Worm (Caenorhabditis elegans) whole organism, young adult: ENCODE measurements around the gene vab-7.

Source experiments
- B0019.2 ChIP-seq: fragments of 200-800 bp; sonication (Bioruptor generic); conservative IDR thresholded peaks from 2 replicates; pipeline ENCODE4 v1.3.6; 2022; ENCODE audit warnings: missing genetic modification reagents, missing genetic modification characterization, missing compliant biosample characterization
- B0035.1 ChIP-seq: sonication (generic microtip); optimal IDR thresholded peaks from 2 replicates; lab custom pipeline; 2016; ENCODE audit warnings: missing genetic modification characterization, mild to moderate bottlenecking, missing compliant biosample characterization, missing genotype, missing genetic modification reagents
- B0261.1 ChIP-seq: sonication (generic microtip); optimal IDR thresholded peaks from 2 replicates; lab custom pipeline; 2016; ENCODE audit warnings: mild to moderate bottlenecking, missing genetic modification characterization, moderate library complexity, missing compliant biosample characterization
- B0336.3 ChIP-seq: fragments of 200-800 bp; sonication (Bioruptor generic); IDR thresholded peaks from 2 replicates; pipeline ENCODE4 v1.3.6; 2022; ENCODE audit warnings: missing genetic modification characterization, missing compliant biosample characterization
- F23B12.7 ChIP-seq: sonication (generic microtip); optimal IDR thresholded peaks from 2 replicates; lab custom pipeline; 2017; ENCODE audit warnings: missing genetic modification characterization, mild to moderate bottlenecking, missing compliant biosample characterization, antibody characterized with exemption, moderate library complexity; ENCODE audit not compliant: insufficient read depth
- T26A5.8 ChIP-seq: sonication (generic microtip); optimal IDR thresholded peaks from 2 replicates; lab custom pipeline; 2016; ENCODE audit warnings: missing genetic modification characterization, missing compliant biosample characterization
- Y53G8AR.9 ChIP-seq: fragments of 200-800 bp; sonication (Bioruptor generic); conservative IDR thresholded peaks from 2 replicates; pipeline ENCODE4 v1.3.6; 2022; ENCODE audit warnings: missing genetic modification reagents, missing genetic modification characterization, missing compliant biosample characterization
- Y79H2A.3 ChIP-seq: fragments of 200-800 bp; sonication (Bioruptor generic); conservative IDR thresholded peaks from 2 replicates; pipeline ENCODE4 v1.3.6; 2022; ENCODE audit warnings: missing genetic modification reagents, missing genetic modification characterization, missing compliant biosample characterization
- ama-1 ChIP-seq, 3 experiments: fragments of 150-350 bp in 1 of 3; sonication (generic microtip) in 2 of 3; optimal IDR thresholded peaks; 2 replicates each; lab custom pipeline; 2014 to 2018; ENCODE audit warnings: missing biosample characterization in 2 of 3, missing genetic modification characterization in 2 of 3, missing genetic modification reagents in 2 of 3
- aptf-3 ChIP-seq: fragments of 200-800 bp; sonication (Bioruptor generic); IDR thresholded peaks from 2 replicates; pipeline ENCODE4 v1.3.6; 2022; ENCODE audit warnings: missing genetic modification characterization, missing compliant biosample characterization
- attf-3 ChIP-seq: fragments of 200-800 bp; sonication (Bioruptor generic); conservative IDR thresholded peaks from 2 replicates; pipeline ENCODE4 v1.3.6; 2022; ENCODE audit warnings: missing genetic modification reagents, missing genetic modification characterization, missing compliant biosample characterization
- bed-2 ChIP-seq: fragments of 200-800 bp; sonication (Bioruptor generic); IDR thresholded peaks from 2 replicates; pipeline ENCODE4 v1.3.6; 2022; ENCODE audit warnings: missing genetic modification reagents, missing genetic modification characterization, missing compliant biosample characterization
- cebp-2 ChIP-seq: fragments of 200-800 bp; sonication (Bioruptor generic); IDR thresholded peaks from 2 replicates; pipeline ENCODE4 v1.3.6; 2022; ENCODE audit warnings: missing genetic modification characterization, missing compliant biosample characterization
- ceh-100 ChIP-seq: fragments of 200-800 bp; sonication (Bioruptor generic); IDR thresholded peaks from 2 replicates; pipeline ENCODE4 v1.3.6; 2022; ENCODE audit warnings: missing genetic modification reagents, missing genetic modification characterization, missing compliant biosample characterization
- ceh-27 ChIP-seq: fragments of 200-800 bp; sonication (Bioruptor generic); optimal IDR thresholded peaks from 2 replicates; lab custom pipeline; 2018; ENCODE audit warnings: mild to moderate bottlenecking, missing genetic modification characterization, moderate library complexity, missing compliant biosample characterization
- ceh-58 ChIP-seq: fragments of 200-800 bp; sonication (Bioruptor generic); IDR thresholded peaks from 2 replicates; pipeline ENCODE4 v1.3.6; 2022; ENCODE audit warnings: missing genetic modification characterization, missing compliant biosample characterization
- die-1 ChIP-seq: sonication (generic microtip); optimal IDR thresholded peaks from 2 replicates; lab custom pipeline; 2016; ENCODE audit warnings: missing genotype, mild to moderate bottlenecking, missing genetic modification characterization, missing compliant biosample characterization
- efl-1 ChIP-seq: fragments of 150-350 bp; optimal IDR thresholded peaks from 2 replicates; lab custom pipeline; 2014; ENCODE audit warnings: missing biosample characterization, missing genetic modification reagents, missing genetic modification characterization
- ekl-4 ChIP-seq: fragments of 200-800 bp; sonication (Bioruptor generic); IDR thresholded peaks from 2 replicates; pipeline ENCODE4 v1.3.6; 2022; ENCODE audit warnings: missing genetic modification reagents, missing genetic modification characterization, missing compliant biosample characterization
- hlh-12 ChIP-seq: sonication (generic microtip); optimal IDR thresholded peaks from 2 replicates; lab custom pipeline; 2016; ENCODE audit warnings: missing genetic modification characterization, missing compliant biosample characterization
- hmg-1.2 ChIP-seq: fragments of 200-800 bp; sonication (Bioruptor generic); IDR thresholded peaks from 2 replicates; pipeline ENCODE4 v1.3.6; 2022; ENCODE audit warnings: missing genetic modification reagents, missing genetic modification characterization, missing compliant biosample characterization
- hmg-20 ChIP-seq: fragments of 200-800 bp; sonication (Bioruptor generic); IDR thresholded peaks from 2 replicates; pipeline ENCODE4 v1.3.6; 2022; ENCODE audit warnings: missing genetic modification reagents, missing genetic modification characterization, missing compliant biosample characterization
- hrde-1 ChIP-seq: sonication (generic microtip); optimal IDR thresholded peaks from 2 replicates; lab custom pipeline; 2016; ENCODE audit warnings: missing genetic modification characterization, mild to moderate bottlenecking, missing compliant biosample characterization, moderate library complexity, missing genotype, missing genetic modification reagents, borderline replicate concordance
- let-607 ChIP-seq, 2 experiments: fragments of 200-800 bp in 1 of 2; sonication (Bioruptor generic) in 1 of 2; sonication (generic microtip) in 1 of 2; optimal IDR thresholded peaks; 2 replicates each; lab custom pipeline; 2016 to 2018; ENCODE audit warnings: mild to moderate bottlenecking in 2 of 2, missing compliant biosample characterization in 2 of 2, missing genetic modification characterization in 2 of 2, moderate library complexity in 2 of 2, missing genotype in 1 of 2
- lin-54 ChIP-seq: fragments of 200-800 bp; sonication (Bioruptor generic); optimal IDR thresholded peaks from 2 replicates; lab custom pipeline; 2018; ENCODE audit warnings: mild to moderate bottlenecking, missing genetic modification characterization, missing compliant biosample characterization
- lir-1 ChIP-seq: fragments of 200-800 bp; sonication (Bioruptor generic); conservative IDR thresholded peaks from 2 replicates; pipeline ENCODE4 v1.3.6; 2022; ENCODE audit warnings: missing genetic modification reagents, missing genetic modification characterization, missing compliant biosample characterization
- lsl-1 ChIP-seq: fragments of 200-800 bp; sonication (Bioruptor generic); optimal IDR thresholded peaks from 2 replicates; lab custom pipeline; 2018; ENCODE audit warnings: mild to moderate bottlenecking, missing genetic modification characterization, moderate library complexity, missing compliant biosample characterization
- madf-10 ChIP-seq: sonication (generic microtip); optimal IDR thresholded peaks from 2 replicates; lab custom pipeline; 2016; ENCODE audit warnings: mild to moderate bottlenecking, missing genetic modification characterization, missing compliant biosample characterization
- mcd-1 ChIP-seq: fragments of 200-800 bp; sonication (Bioruptor generic); IDR thresholded peaks from 2 replicates; pipeline ENCODE4 v1.3.6; 2022; ENCODE audit warnings: missing genetic modification reagents, missing genetic modification characterization, missing compliant biosample characterization
- mes-4 ChIP-seq: sonication (generic microtip); optimal IDR thresholded peaks from 2 replicates; lab custom pipeline; 2016; ENCODE audit warnings: missing genotype, missing genetic modification characterization, missing compliant biosample characterization
- nfya-1 ChIP-seq: sonication (generic microtip); optimal IDR thresholded peaks from 2 replicates; lab custom pipeline; 2017; ENCODE audit warnings: antibody characterized with exemption, missing compliant biosample characterization, missing genetic modification characterization, borderline replicate concordance; ENCODE audit not compliant: insufficient read depth
- nfya-2 ChIP-seq: fragments of 200-800 bp; sonication (Bioruptor generic); IDR thresholded peaks from 2 replicates; pipeline ENCODE4 v1.3.6; 2022; ENCODE audit warnings: missing genetic modification reagents, missing genetic modification characterization, missing compliant biosample characterization
- nhr-179 ChIP-seq: sonication (generic microtip); optimal IDR thresholded peaks from 2 replicates; lab custom pipeline; 2016; ENCODE audit warnings: mild to moderate bottlenecking, missing genetic modification characterization, missing compliant biosample characterization
- nhr-27 ChIP-seq: fragments of 200-800 bp; sonication (Bioruptor generic); optimal IDR thresholded peaks from 2 replicates; lab custom pipeline; 2018; ENCODE audit warnings: mild to moderate bottlenecking, missing genetic modification characterization, moderate library complexity, missing compliant biosample characterization
- nhr-90 ChIP-seq: sonication (generic microtip); optimal IDR thresholded peaks from 2 replicates; lab custom pipeline; 2016; ENCODE audit warnings: missing genotype, mild to moderate bottlenecking, missing genetic modification characterization, missing compliant biosample characterization
- pbrm-1 ChIP-seq: fragments of 200-800 bp; sonication (Bioruptor generic); IDR thresholded peaks from 2 replicates; pipeline ENCODE4 v1.3.6; 2022; ENCODE audit warnings: missing genetic modification reagents, missing genetic modification characterization, missing compliant biosample characterization
- rec-8 ChIP-seq, 2 experiments: sonication (generic microtip); optimal IDR thresholded peaks; 2 replicates each; lab custom pipeline; 2016; ENCODE audit warnings: mild to moderate bottlenecking in 2 of 2, missing genetic modification characterization in 2 of 2, missing genetic modification reagents in 2 of 2, missing genotype in 2 of 2, missing biosample characterization in 1 of 2, missing compliant biosample characterization in 1 of 2, moderate library complexity in 1 of 2
- rpc-1 ChIP-seq, 2 experiments: fragments of 150-350 bp in 1 of 2; sonication (generic microtip) in 1 of 2; optimal IDR thresholded peaks; 2 replicates each; lab custom pipeline; 2014 to 2018; ENCODE audit warnings: missing biosample characterization in 1 of 2, missing genetic modification characterization in 1 of 2, missing genetic modification reagents in 1 of 2, missing genotype in 1 of 2
- sdz-38 ChIP-seq: sonication (generic microtip); optimal IDR thresholded peaks from 2 replicates; lab custom pipeline; 2016; ENCODE audit warnings: missing genotype, missing genetic modification characterization, missing compliant biosample characterization
- snpc-1.3 ChIP-seq: sonication (generic microtip); optimal IDR thresholded peaks from 2 replicates; lab custom pipeline; 2017; ENCODE audit warnings: missing genetic modification characterization, mild to moderate bottlenecking, missing compliant biosample characterization, antibody characterized with exemption, moderate library complexity, missing genotype, missing genetic modification reagents; ENCODE audit not compliant: insufficient read depth
- tbp1 ChIP-seq: fragments of 200-800 bp; sonication (Bioruptor generic); optimal IDR thresholded peaks from 2 replicates; lab custom pipeline; 2018; ENCODE audit warnings: mild to moderate bottlenecking, missing genetic modification characterization, missing compliant biosample characterization
- tlf-1 ChIP-seq: fragments of 200-800 bp; sonication (Bioruptor generic); optimal IDR thresholded peaks from 2 replicates; lab custom pipeline; 2018; ENCODE audit warnings: mild to moderate bottlenecking, missing genetic modification characterization, missing compliant biosample characterization
- unc-62 ChIP-seq: fragments of 150-350 bp; optimal IDR thresholded peaks from 2 replicates; lab custom pipeline; 2014; ENCODE audit warnings: missing biosample characterization, missing genetic modification reagents, missing genetic modification characterization
- zfh-2 ChIP-seq: fragments of 200-800 bp; sonication (Bioruptor generic); conservative IDR thresholded peaks from 2 replicates; pipeline ENCODE4 v1.3.6; 2022; ENCODE audit warnings: missing genetic modification reagents, missing genetic modification characterization, missing compliant biosample characterization
- zim-3 ChIP-seq: sonication (generic microtip); optimal IDR thresholded peaks from 2 replicates; lab custom pipeline; 2017; ENCODE audit warnings: mild to moderate bottlenecking, missing genetic modification characterization, moderate library complexity, missing compliant biosample characterization
- ztf-18 ChIP-seq: sonication (generic microtip); optimal IDR thresholded peaks from 2 replicates; lab custom pipeline; 2016; ENCODE audit warnings: missing genotype, mild to moderate bottlenecking, missing genetic modification characterization, missing compliant biosample characterization
- ztf-28 ChIP-seq: fragments of 200-800 bp; sonication (Bioruptor generic); IDR thresholded peaks from 2 replicates; pipeline ENCODE4 v1.3.6; 2022; ENCODE audit warnings: missing genetic modification reagents, missing genetic modification characterization, missing compliant biosample characterization

vab-7 gene

DNA sequence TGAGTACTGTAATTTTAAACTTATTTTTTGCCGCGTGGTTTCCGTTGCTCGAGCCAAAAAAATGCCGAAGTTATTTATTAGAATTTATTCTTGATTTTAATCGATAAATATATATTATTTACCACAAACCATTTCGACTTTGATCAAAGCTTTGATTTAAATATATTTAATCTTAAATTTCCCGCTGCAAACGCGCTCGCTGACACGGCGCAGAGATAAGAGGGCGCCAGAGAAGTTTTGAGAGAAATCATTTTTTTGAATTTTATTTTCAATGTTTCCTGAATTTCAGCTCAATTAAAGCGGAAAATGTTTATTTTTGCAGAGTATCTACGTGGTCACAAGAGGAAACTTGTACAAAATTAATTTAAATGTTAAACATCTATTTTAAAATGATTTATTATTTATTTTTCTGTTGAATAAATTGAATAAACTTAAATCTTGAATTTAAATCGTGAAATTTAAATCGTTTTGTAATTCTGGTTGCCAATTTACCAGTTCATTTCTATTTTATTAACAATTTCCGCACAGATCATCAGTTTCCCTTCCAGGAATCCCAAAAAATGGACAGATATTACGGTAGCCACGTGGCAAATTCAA, 24.2 kb upstream of the vab-7 start, which contains the start of gene com-1:
Gene com-1, plus strand, starts transcription at position 547 of the 597 bp plus-strand sequence.
- no peak for TF ChIP-seq B0261.1 (tag; lab: Kevin White, UChicago)
- TF ChIP-seq tbp1 (GFP tag; lab: Kevin White, UChicago) = no peak
- no peak for TF ChIP-seq zim-3
- peak; percentile 63 for TF ChIP-seq lsl-1
- TF ChIP-seq ama-1 (optimal IDR thresholded peaks at IDR 0.05; lab: Kevin White, UChicago) = no peak
- TF ChIP-seq ama-1 (GFP tag; optimal IDR thresholded peaks at IDR 0.05; lab: Kevin White, UChicago) = no peak
- TF ChIP-seq ceh-27 (GFP tag; lab: Kevin White, UChicago) = no peak
- no peak for TF ChIP-seq bed-2 (GFP tag; lab: Robert Waterston, UW)
- TF ChIP-seq nfya-1 (tag; lab: Kevin White, UChicago) = no peak
- TF ChIP-seq ceh-58 (GFP tag; lab: Robert Waterston, UW) = no peak
- TF ChIP-seq let-607 (tag; optimal IDR thresholded peaks at IDR 0.05; lab: Kevin White, UChicago) = no peak
- TF ChIP-seq B0336.3 (GFP tag; lab: Robert Waterston, UW) = no peak
- peak; percentile 11 for TF ChIP-seq efl-1 (GFP tag; lab: Kevin White, UChicago)
- TF ChIP-seq lin-54 (GFP tag; lab: Kevin White, UChicago) = peak; percentile 47
- no peak for TF ChIP-seq pbrm-1 (GFP tag; lab: Robert Waterston, UW)
- peak; percentile 25 for TF ChIP-seq snpc-1.3
- no peak for TF ChIP-seq nhr-27
- no peak for TF ChIP-seq ceh-100 (GFP tag; lab: Robert Waterston, UW)
- peak; percentile 86 for TF ChIP-seq mcd-1
- TF ChIP-seq madf-10 (tag; lab: Kevin White, UChicago) = no peak
- no peak for TF ChIP-seq aptf-3 (GFP tag; lab: Robert Waterston, UW)
- TF ChIP-seq attf-3 (GFP tag; lab: Robert Waterston, UW) = no peak
- no peak for TF ChIP-seq mes-4 (tag; lab: Kevin White, UChicago)
- no peak for TF ChIP-seq die-1 (tag; lab: Kevin White, UChicago)
- peak; percentile 29 for TF ChIP-seq F23B12.7
- TF ChIP-seq ztf-28 = no peak
- TF ChIP-seq hmg-20 (GFP tag; lab: Robert Waterston, UW) = no peak
- no peak for TF ChIP-seq tlf-1 (GFP tag; lab: Kevin White, UChicago)
- peak; percentile 94 for TF ChIP-seq hmg-1.2
- no peak for TF ChIP-seq Y79H2A.3 (GFP tag; lab: Robert Waterston, UW)
- TF ChIP-seq nhr-90 = no peak
- no peak for TF ChIP-seq cebp-2 (GFP tag; lab: Robert Waterston, UW)
- TF ChIP-seq lir-1 = no peak
- TF ChIP-seq zfh-2 (GFP tag; lab: Robert Waterston, UW) = no peak
- TF ChIP-seq sdz-38 (tag; lab: Kevin White, UChicago) = no peak
- TF ChIP-seq ekl-4 = no peak
- no peak for TF ChIP-seq nfya-2 (GFP tag; lab: Robert Waterston, UW)
- no peak for TF ChIP-seq T26A5.8 (tag; lab: Kevin White, UChicago)
- no peak for TF ChIP-seq rec-8 (tag; optimal IDR thresholded peaks at IDR 0.05; lab: Kevin White, UChicago)
- no peak for TF ChIP-seq ztf-18 (tag; lab: Kevin White, UChicago)
- no peak for TF ChIP-seq rpc-1 (optimal IDR thresholded peaks at IDR 0.05; lab: Kevin White, UChicago)
- TF ChIP-seq rpc-1 (tag; optimal IDR thresholded peaks at IDR 0.05; lab: Kevin White, UChicago) = no peak
- TF ChIP-seq nhr-179 = no peak
- TF ChIP-seq hrde-1 (tag; lab: Kevin White, UChicago) = no peak
- TF ChIP-seq unc-62 (GFP tag; lab: Kevin White, UChicago) = no peak
- no peak for TF ChIP-seq hlh-12 (tag; lab: Kevin White, UChicago)
- no peak for TF ChIP-seq B0019.2 (GFP tag; lab: Robert Waterston, UW)
- TF ChIP-seq B0035.1 = no peak
- TF ChIP-seq Y53G8AR.9 = no peak
